Fruit fly (Drosophila melanogaster) whole organism, wandering third instar larva: Measurements from ENCODE around the gene Dhc62B.

Source experiments
- CG32264 ChIP-seq: fragments of 200-800 bp; sonication (Bioruptor generic); optimal IDR thresholded peaks from 2 replicates; lab custom pipeline; 2016; ENCODE audit warnings: missing biosample characterization, missing genetic modification characterization
- Dif ChIP-seq: fragments of 200-275, 200-300 bp; sonication (Bioruptor generic); optimal IDR thresholded peaks from 2 replicates; lab custom pipeline; 2018; ENCODE audit warnings: missing biosample characterization, missing genetic modification characterization; ENCODE audit not compliant: partially characterized antibody
- HLH106 ChIP-seq: fragments of 200-800 bp; optimal IDR thresholded peaks from 3 replicates; lab custom pipeline; 2019; ENCODE audit warnings: missing biosample characterization, mild to moderate bottlenecking, missing genetic modification characterization, moderate library complexity
- Hr78 ChIP-seq: fragments of >200 bp; optimal IDR thresholded peaks from 2 replicates; lab custom pipeline; 2017; ENCODE audit warnings: missing biosample characterization, missing genetic modification characterization
- Hr83 ChIP-seq: fragments of 200-300 bp; sonication (Bioruptor generic); optimal IDR thresholded peaks from 2 replicates; lab custom pipeline; 2016; ENCODE audit warnings: missing biosample characterization, mild to moderate bottlenecking, missing genetic modification characterization, moderate library complexity; ENCODE audit not compliant: poor library complexity, severe bottlenecking
- Myc ChIP-seq: fragments of >200 bp; optimal IDR thresholded peaks from 2 replicates; lab custom pipeline; 2017
- N ChIP-seq: fragments of >200 bp; optimal IDR thresholded peaks from 2 replicates; lab custom pipeline; 2018; ENCODE audit warnings: missing biosample characterization, missing external identifiers, missing genetic modification characterization
- OdsH ChIP-seq: fragments of 200-800 bp; sonication (Bioruptor generic); optimal IDR thresholded peaks from 2 replicates; lab custom pipeline; 2016; ENCODE audit warnings: missing biosample characterization, mild to moderate bottlenecking, missing genetic modification characterization
- Sp1 ChIP-seq: fragments of 200-800 bp; sonication (Bioruptor generic); optimal IDR thresholded peaks from 3 replicates; lab custom pipeline; 2019; ENCODE audit warnings: missing biosample characterization, mild to moderate bottlenecking, missing genetic modification characterization, moderate library complexity
- br ChIP-seq: fragments of 200-800 bp; sonication (Bioruptor generic); optimal IDR thresholded peaks from 2 replicates; lab custom pipeline; 2016; ENCODE audit warnings: missing biosample characterization, missing genetic modification characterization
- dsf ChIP-seq: sonication (Bioruptor generic); optimal IDR thresholded peaks from 2 replicates; lab custom pipeline; 2016; ENCODE audit warnings: missing biosample characterization, missing genetic modification characterization, borderline replicate concordance
- ey ChIP-seq: fragments of 200-800 bp; sonication (Bioruptor generic); optimal IDR thresholded peaks from 2 replicates; lab custom pipeline; 2016; ENCODE audit warnings: missing biosample characterization, missing genetic modification characterization
- foxo ChIP-seq, 2 experiments: fragments of 200-800 bp; sonication (Bioruptor generic); optimal IDR thresholded peaks; 2 replicates in 1 of 2; 3 replicates in 1 of 2; lab custom pipeline; 2016 to 2017; ENCODE audit warnings: missing biosample characterization in 2 of 2, missing genetic modification characterization in 2 of 2
- fru ChIP-seq: fragments of 200-800 bp; sonication (Bioruptor generic); optimal IDR thresholded peaks from 3 replicates; lab custom pipeline; 2016; ENCODE audit warnings: missing biosample characterization, mild to moderate bottlenecking, missing genetic modification characterization
- h ChIP-seq: fragments of 200-800 bp; sonication (Bioruptor generic); optimal IDR thresholded peaks from 3 replicates; lab custom pipeline; 2016; ENCODE audit warnings: missing biosample characterization, mild to moderate bottlenecking, missing genetic modification characterization
- jim ChIP-seq: fragments of 175-275, 200-325 bp; sonication (Bioruptor generic); optimal IDR thresholded peaks from 2 replicates; lab custom pipeline; 2016; ENCODE audit warnings: missing biosample characterization, mild to moderate bottlenecking, missing genetic modification characterization
- lola ChIP-seq: fragments of >200 bp; optimal IDR thresholded peaks from 2 replicates; lab custom pipeline; 2017; ENCODE audit warnings: missing biosample characterization, missing genetic modification characterization
- rgr ChIP-seq: fragments of 200-800 bp; sonication (Bioruptor generic); optimal IDR thresholded peaks from 3 replicates; lab custom pipeline; 2016; ENCODE audit warnings: missing biosample characterization, mild to moderate bottlenecking, missing genetic modification characterization
- woc ChIP-seq: sonication (Bioruptor generic); optimal IDR thresholded peaks from 2 replicates; lab custom pipeline; 2016; ENCODE audit warnings: missing biosample characterization, mild to moderate bottlenecking, missing genetic modification characterization

Gene Dhc62B

DNA sequence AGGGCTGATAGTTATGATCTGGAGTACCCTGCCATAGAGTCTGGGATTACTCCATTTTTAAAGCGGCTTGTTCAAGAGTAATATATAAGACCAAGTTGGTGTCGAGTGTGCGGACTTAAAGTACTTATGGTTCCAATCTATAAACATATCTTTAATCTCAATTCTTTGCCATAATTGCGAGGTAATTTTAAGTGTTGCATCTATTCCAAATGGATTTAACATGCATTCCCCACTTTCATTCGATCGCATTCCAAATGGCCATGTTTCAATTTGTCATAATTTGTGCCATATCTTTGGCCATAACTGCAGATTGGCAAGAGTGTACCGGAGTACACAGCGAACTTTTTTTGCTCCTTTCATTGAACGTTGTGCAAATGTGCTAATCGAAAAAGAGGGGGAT, 60.3 kb downstream of the Dhc62B start:
- TF ChIP-seq jim (GFP tag; lab: Kevin White, UChicago) (no peak), OdsH (GFP tag; lab: Kevin White, UChicago) (no peak)

dm6 chr3L:1710562-1710961, 61.0 kb downstream of the Dhc62B start:
- TF ChIP-seq Myc (lab: Kevin White, UChicago) (no peak), br (GFP tag; lab: Kevin White, UChicago) (peak; percentile 22), h (GFP tag; lab: Kevin White, UChicago) (peak; percentile 52), HLH106 (tag; lab: Kevin White, UChicago) (peak; percentile 29), rgr (GFP tag; lab: Kevin White, UChicago) (peak; percentile 24), woc (GFP tag; lab: Kevin White, UChicago) (peak; percentile 13), Hr83 (GFP tag; lab: Kevin White, UChicago) (no peak), dsf (no peak), ey (GFP tag; lab: Kevin White, UChicago) (peak; percentile 45), N (GFP tag; lab: Kevin White, UChicago) (no peak), Dif (GFP tag; lab: Kevin White, UChicago) (no peak), CG32264 (GFP tag; lab: Kevin White, UChicago) (no peak), Sp1 (GFP tag; lab: Kevin White, UChicago) (peak; percentile 2), foxo (GFP tag; optimal IDR thresholded peaks at IDR 0.05; lab: Kevin White, UChicago) (peak in 1 of 2 experiments; percentile 25), Hr78 (GFP tag; lab: Kevin White, UChicago) (no peak), lola (GFP tag; lab: Kevin White, UChicago) (no peak), fru (GFP tag; lab: Kevin White, UChicago) (peak; percentile 50), OdsH (GFP tag; lab: Kevin White, UChicago) (peak; percentile 10)
